Worm (Caenorhabditis elegans) whole organism, mixed stage, embryonic: ENCODE data around the gene F46B6.10.

ENCODE experiments used
- blmp-1 ChIP-seq: fragments of 150-350 bp; optimal IDR thresholded peaks from 2 replicates; lab custom pipeline; 2014; ENCODE audit warnings: missing biosample characterization, missing genetic modification characterization
- elt-3 ChIP-seq: fragments of 150-350 bp; optimal IDR thresholded peaks from 2 replicates; lab custom pipeline; 2014; ENCODE audit warnings: missing biosample characterization, missing genetic modification characterization
- lin-13 ChIP-seq: fragments of 150-350 bp; optimal IDR thresholded peaks from 2 replicates; lab custom pipeline; 2014; ENCODE audit warnings: missing biosample characterization, missing genetic modification characterization
- lsy-2 ChIP-seq: fragments of 150-350 bp; optimal IDR thresholded peaks from 2 replicates; lab custom pipeline; 2014; ENCODE audit warnings: missing biosample characterization, missing genetic modification characterization
- nhr-76 ChIP-seq: sonication (generic microtip); optimal IDR thresholded peaks from 2 replicates; lab custom pipeline; 2017; ENCODE audit warnings: missing biosample characterization, missing genetic modification characterization
- pha-4 ChIP-seq: fragments of 150-350 bp; optimal IDR thresholded peaks from 2 replicates; lab custom pipeline; 2018; ENCODE audit warnings: missing biosample characterization, missing genetic modification reagents, missing genetic modification characterization
- zip-8 ChIP-seq: fragments of 150-350 bp; optimal IDR thresholded peaks from 2 replicates; lab custom pipeline; 2014; ENCODE audit warnings: missing biosample characterization, missing genetic modification characterization
- ztf-11 ChIP-seq: fragments of 150-350 bp; optimal IDR thresholded peaks from 2 replicates; lab custom pipeline; 2014; ENCODE audit warnings: missing biosample characterization, missing genetic modification characterization

DNA sequence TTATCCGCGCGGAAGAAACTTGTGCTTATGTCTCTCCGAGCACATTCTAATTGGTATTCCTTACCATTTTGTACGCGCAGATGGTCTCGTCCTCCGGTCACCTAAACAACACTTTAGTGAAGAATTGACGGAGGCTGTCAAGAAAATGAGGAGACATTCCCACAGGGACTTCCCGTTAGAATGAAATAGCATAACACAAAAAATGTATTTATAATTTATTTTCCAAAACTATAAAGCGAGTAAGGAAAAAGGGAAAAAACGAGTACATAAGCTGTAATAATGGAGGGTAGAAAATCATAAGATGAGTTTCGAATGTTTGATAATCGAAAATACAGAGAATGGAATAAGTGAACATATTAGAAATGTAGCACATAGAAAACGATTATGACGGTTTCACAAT is 26.1 kb downstream of the F46B6.10 start, which contains the start of gene F46B6.12:
- no peak for TF ChIP-seq ztf-11
- TF ChIP-seq pha-4 (tag; lab: Kevin White, UChicago), result no peak
- no peak for TF ChIP-seq lin-13
- no peak for TF ChIP-seq lsy-2
- no peak for TF ChIP-seq zip-8 (tag; lab: Kevin White, UChicago)
- TF ChIP-seq blmp-1, result no peak
- TF ChIP-seq elt-3 (tag; lab: Kevin White, UChicago), result no peak
- TF ChIP-seq nhr-76 (tag; lab: Kevin White, UChicago), result no peak
